Worm (Caenorhabditis elegans) whole organism, dauer: ENCODE results near the gene Y47G7B.2.
"Not testable (repeated sequence)": the region's sequence is repeated elsewhere in the genome, so short reads cannot be mapped to it uniquely, and the experiment has no call there.

Experiments
- unc-62 ChIP-seq: sonication (generic microtip); optimal IDR thresholded peaks from 2 replicates; lab custom pipeline; 2017; ENCODE audit warnings: missing biosample characterization, missing genetic modification reagents, missing genetic modification characterization

The Y47G7B.2 gene

DNA sequence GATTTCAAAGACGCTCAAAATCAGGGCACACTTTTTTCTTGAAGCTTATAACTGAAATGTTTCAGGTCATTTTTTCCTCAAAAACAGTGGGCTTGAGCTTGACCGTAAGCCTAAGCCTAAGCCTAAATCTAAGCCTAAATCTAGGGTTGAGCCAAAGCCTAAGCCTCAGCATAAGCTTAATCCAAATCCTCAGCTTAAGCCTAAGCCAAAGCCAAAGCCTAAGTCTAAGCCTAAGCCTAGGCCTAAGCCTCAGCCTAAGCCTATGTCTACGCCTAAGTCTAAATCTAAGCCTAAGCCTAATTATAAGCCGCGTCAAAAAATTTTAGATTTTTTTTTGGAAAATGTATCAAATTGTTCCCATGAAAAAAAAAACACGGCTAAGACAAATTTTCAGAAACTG is 26.5 kb upstream of the Y47G7B.2 start:
- no peak for TF ChIP-seq unc-62 (GFP tag; lab: Kevin White, UChicago)

DNA sequence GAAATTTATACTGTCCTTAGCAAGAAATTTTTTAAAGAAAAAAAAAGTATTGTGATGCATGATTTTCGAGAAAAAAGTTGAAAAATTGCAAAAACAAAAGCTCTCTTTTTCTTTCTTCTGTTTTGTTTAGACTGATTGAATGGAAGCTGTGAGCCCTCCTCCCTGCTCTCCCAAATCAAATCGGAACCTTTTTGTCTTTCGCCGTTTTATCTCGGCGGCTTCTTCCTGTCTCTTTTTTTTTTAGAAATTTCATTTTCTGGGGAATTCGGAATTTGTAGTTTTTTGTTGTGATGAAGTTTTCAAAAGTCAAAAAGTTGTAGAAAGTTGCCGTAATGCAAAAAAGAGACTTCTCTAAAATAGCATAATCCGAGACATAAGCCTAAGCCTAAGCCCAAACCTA is 22.8 kb upstream of the Y47G7B.2 start:
- no peak for TF ChIP-seq unc-62 (GFP tag; lab: Kevin White, UChicago)

DNA sequence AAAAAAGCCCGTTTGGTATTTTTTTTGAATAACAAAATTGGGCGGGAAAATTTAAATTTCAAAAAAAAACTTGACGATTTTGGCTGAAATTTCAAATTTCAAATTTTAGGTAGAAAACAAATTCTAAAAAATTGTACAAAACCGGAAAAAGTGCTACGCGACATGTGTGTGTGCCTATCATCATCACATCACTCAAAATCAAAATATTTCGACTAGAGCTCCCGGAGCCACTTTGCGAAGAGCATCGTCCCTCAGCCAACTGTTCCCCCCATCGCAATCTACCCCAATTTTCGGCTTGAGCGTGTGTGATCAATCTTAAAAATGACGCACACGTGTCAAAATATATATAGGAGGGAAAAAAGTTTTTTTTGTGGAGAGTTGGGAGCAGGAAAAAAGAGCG is 19.0 kb upstream of the Y47G7B.2 start:
- no peak for TF ChIP-seq unc-62 (GFP tag; lab: Kevin White, UChicago)

DNA sequence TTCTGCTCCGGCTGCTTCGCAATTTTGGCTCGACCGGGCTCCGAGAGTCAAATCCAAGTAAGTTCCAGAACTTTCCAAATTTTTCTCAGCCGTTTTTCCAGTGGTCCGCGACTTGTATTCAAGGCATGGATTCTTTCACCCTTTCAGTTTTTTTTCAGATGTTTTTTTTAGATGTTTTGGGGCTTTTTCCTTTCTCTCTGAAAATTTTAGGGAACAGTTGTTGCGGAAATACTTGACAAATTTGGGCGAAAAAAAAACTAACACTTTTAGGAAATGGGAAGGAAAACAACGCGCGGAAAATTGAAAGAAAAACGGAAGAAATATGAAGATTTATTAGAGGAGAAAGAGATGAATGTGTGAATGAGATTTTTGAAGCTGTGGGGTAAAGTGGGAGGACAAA is 17.7 kb upstream of the Y47G7B.2 start, which contains the start of the genes T05A8.11 and nep-2:
Gene T05A8.11, minus strand, starts transcription at position 101 of the 400 bp plus-strand sequence.
Gene nep-2, minus strand, starts transcription at position 192 of the 400 bp plus-strand sequence.
- TF ChIP-seq unc-62 (GFP tag; lab: Kevin White, UChicago): no peak

DNA sequence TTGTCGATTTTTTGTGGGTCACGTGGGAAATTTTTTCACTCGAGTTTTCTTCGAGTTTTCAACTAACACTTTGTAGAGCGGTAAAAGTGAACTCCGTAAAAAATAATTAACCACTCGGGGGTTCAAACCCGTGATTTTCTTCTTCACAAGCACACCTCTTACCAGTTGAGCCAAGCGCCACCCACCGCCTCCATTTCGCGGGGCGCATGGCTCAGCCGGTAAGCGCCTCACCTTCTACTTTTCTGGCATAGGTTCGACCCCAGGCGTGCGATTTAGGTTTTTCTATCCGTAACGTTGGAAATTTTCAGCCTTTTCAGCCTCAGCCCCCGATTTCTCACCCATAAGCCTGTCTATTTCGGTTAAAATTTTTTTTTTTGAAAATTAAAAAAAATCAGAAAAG is 14.2 kb upstream of the Y47G7B.2 start:
- no peak for TF ChIP-seq unc-62 (GFP tag; lab: Kevin White, UChicago)

DNA sequence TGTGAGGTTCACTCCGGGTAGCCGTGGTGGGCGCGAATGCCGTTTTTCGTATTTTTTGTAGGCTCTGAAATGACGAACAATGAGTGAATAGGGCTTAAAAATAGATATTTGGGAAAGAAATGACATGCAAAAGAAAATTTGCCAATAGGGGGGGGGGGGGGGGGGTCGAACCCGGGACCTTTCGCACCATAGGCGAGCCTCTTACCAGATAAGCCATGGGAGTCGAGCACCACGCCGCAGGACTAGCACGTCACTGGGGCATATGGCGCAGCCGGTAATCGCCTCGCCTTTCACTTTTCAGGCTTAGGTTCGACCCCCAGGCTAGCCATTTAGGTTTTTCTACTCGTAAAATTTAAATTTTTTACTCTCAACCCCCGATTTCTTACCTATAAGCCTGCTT is 11.4 kb upstream of the Y47G7B.2 start:
- no peak for TF ChIP-seq unc-62 (GFP tag; lab: Kevin White, UChicago)

DNA sequence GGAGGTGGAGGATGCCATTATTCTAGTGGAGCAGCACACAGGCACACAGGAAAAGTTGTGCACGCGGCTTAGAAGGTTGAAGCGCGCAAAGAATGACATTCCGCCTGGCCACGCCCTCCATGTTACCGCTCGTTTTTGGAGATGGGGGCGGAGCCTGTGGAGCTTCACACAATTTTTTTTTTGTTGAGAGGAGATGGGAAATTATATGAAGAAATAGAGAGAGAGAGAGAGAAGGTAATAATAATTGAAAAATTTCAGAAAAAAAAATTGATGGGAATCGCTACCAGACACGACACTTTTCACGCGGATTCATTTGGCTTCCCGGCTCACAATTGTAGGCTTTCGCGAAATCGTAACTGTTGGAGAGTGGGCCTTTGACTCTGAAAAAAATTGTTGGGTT is 9.5 kb upstream of the Y47G7B.2 start, which contains the start of gene T05A8.3:
Gene T05A8.3, minus strand, starts transcription at position 101 of the 400 bp plus-strand sequence.
- TF ChIP-seq unc-62 (GFP tag; lab: Kevin White, UChicago): no peak

DNA sequence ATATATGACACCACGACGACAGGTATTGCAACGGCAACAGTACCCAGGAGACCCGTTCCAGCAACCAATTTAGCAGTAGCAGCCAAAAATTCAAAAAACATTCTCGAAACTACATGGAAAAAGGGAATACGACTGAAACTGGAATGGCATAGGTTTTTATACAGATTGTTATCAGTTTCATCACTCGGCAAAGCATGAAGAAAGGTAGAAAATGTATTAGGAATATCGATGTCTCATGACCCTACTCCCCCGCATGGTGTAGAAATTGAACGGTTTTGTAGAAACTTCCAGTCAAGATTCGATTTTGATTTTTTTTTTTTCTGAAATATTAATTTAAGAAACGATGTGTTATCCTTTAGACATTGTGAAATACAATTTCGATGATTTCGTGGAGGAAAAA is 3.1 kb upstream of the Y47G7B.2 start, which contains the start of gene T05A8.2:
Gene T05A8.2, minus strand, starts transcription at position 101 of the 400 bp plus-strand sequence.
- no peak for TF ChIP-seq unc-62 (GFP tag; lab: Kevin White, UChicago)

DNA sequence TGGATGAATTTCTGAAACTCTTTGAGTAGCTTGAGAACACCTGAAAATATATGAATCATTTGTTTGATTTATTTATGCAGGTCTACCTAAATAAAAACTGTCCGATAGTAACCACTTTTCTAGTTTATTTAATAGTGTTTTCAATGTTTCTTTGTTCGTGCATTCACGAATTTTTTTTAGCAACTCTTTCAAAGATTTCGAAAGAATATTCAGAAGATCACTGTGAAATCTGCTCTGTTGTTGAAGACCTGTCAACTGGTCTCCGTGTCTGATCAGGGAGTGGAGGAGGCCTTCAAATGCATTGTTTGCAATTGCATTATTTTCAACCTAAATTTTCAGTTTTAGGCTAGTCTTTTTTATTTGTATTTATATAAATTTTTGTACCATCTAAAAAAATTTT is 2.1 kb upstream of the Y47G7B.2 start, which contains the start of gene T05A8.1:
Gene T05A8.1, minus strand, starts transcription at position 101 of the 400 bp plus-strand sequence.
- TF ChIP-seq unc-62 (GFP tag; lab: Kevin White, UChicago): no peak

DNA sequence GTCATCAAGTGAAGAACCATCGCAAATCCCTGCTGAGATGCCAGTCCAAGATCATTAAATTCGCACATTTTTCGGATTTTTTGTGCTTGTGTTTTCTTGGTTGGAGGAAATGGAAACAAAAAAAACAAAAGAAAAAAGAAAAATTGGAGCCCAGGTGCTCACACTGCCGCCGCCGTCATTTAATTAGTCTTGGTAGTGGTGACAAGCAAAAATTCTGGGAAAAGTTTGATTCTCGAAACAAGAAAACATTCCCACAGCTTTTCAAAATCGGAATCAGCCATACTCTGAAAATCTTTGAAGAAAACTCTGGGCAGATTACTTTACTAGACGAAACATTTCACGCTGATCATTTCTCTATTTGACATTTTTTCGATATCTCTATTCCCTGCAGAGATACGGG is 2.6 kb downstream of the Y47G7B.2 start, which contains the start of gene srh-128:
Gene srh-128, minus strand, starts transcription at position 101 of the 400 bp plus-strand sequence.
- TF ChIP-seq unc-62 (GFP tag; lab: Kevin White, UChicago): no peak

DNA sequence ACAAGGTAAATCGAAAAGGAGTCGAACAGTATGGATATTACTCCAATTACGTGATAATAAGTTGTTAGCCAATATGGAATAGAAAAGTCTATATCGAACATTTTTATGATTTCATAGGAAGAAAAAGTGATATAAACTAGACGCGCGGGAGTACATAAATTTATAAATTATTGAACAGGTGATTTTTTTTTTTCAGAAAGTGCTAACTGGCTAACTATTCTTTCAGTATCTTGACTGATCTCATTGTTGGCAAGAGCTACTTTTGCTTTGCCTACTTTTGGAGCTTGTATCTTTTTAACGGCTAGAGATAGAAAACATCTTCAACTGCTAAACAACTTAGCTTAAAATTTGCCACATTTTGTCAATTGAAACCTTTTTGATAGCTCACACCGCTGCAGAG is 5.1 kb downstream of the Y47G7B.2 start, which contains the start of gene sri-60:
Gene sri-60, minus strand, starts transcription at position 101 of the 400 bp plus-strand sequence.
- TF ChIP-seq unc-62 (GFP tag; lab: Kevin White, UChicago): no peak

DNA sequence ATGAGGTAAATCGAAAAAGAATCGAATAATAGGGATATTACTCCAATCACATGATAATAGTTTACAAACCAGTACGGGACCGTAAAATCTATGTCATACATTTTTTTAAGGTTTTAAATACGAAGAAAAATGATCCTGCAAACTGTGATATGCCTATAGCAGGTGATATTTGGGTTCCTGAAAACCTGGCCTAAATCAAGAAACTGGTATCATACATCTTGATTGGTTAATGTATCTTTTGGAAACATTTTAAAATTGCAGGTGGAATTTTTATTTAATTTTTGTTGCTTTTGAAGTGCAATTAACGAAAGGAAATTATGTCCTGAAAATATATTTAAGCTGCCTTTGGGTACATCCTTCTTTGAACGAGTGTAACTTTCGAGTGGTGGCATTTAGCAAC is 7.6 kb downstream of the Y47G7B.2 start, which contains the start of gene sri-61:
Gene sri-61, minus strand, starts transcription at position 101 of the 400 bp plus-strand sequence.
- no peak for TF ChIP-seq unc-62 (GFP tag; lab: Kevin White, UChicago)

DNA sequence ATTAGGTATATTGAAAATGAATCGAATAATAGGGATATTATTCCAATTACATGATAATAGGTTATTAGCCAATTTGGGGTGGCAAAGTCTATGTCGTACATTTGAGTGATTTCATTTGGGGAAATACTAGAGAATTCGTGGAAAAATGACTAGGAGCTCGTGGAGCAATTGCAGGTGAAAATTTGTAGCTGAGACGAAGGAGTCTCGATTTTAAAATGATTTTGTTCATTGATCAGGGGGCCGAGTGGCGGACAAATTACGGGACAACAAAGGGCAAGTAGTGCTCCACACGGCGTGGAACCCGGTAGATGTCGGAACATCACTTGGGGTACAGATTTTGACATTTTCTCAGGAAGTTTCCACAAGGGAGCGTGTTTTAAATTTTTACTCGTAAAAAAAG is 9.4 kb downstream of the Y47G7B.2 start, which contains the start of gene sri-62:
Gene sri-62, minus strand, starts transcription at position 101 of the 400 bp plus-strand sequence.
- TF ChIP-seq unc-62 (GFP tag; lab: Kevin White, UChicago): no peak

DNA sequence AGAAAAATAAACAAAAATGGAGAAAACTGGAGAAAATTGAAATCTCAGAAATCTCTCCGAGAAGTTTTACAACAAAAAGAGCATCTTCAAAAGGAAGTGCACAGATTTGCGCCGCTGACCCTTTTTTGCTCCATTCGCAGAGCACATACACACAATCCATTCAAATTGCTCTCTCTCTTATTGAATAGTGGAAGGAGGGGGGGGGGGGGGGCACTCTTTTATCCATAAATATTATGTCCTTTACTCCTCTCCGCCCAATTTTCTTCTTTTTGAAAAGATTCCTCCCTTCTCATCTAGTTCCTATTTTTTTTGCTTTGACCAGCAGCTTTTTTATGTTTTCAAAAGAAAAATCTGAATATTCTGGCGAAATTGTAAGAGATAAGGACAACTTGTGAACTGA is 12.7 kb downstream of the Y47G7B.2 start:
- no peak for TF ChIP-seq unc-62 (GFP tag; lab: Kevin White, UChicago)

DNA sequence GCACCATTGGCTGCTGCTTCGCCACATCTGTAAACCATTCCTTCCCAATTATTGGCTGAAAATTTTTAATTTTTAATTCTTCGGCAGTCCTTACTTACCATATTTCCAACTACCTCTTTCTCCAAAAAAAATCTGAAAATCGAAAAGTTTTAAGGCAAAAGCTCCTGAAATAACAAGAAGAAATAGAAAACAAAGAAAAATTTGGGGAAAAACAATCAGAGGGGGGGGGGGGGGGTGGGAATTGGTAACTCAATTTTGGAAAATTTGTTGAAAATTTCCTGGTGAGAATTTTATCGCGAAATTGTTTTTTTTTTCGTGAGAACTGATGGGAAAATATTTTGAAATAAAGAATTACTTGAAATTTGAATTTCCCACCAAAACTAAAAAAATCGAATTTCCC is 15.3 kb downstream of the Y47G7B.2 start, which contains the start of gene set-11:
Gene set-11, minus strand, starts transcription at position 101 of the 400 bp plus-strand sequence.
- TF ChIP-seq unc-62 (GFP tag; lab: Kevin White, UChicago): no peak

DNA sequence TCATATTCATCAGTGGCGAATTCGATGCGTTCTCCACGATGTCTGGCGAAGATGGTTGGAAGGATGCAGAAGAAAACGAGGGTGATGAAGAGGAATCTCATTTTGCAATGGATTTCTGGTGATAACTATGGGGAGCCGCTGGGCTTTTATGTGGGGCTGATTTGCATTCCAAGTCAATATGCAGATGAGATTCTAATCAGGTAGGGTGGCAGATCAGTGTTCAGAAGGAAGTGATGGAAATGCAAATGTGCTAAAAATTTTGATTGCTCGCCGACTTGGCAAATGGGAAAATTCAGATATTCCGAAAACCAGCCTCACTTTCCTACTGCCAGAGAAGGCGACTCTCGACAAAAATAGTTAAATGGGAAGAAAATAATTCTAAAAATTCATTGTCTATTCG is 17.7 kb downstream of the Y47G7B.2 start, which contains the start of gene nspf-3:
Gene nspf-3, minus strand, starts transcription at position 101 of the 400 bp plus-strand sequence.
- no peak for TF ChIP-seq unc-62 (GFP tag; lab: Kevin White, UChicago)

DNA sequence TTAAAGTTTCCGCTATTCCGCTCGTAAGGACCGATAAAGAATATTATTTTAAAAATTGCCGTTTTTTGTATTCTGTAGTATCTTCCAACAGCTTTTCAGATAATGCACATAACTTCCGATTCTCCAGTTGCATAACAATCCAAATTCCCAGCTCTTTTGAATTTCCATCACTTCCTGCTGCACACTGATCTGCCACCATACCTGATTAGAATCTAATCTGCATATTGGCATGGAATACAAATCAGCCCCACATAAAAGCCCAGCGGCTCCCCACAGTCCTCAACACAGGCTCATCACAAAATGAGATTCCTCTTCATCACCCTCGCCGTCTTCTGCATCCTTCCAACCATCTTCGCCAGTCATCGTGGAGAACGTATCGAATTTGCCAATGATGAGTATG is 19.2 kb downstream of the Y47G7B.2 start, which contains the start of gene nspf-2:
Gene nspf-2, plus strand, starts transcription at position 301 of the 400 bp plus-strand sequence.
- not testable (repeated sequence) for TF ChIP-seq unc-62 (GFP tag; lab: Kevin White, UChicago)
